Worm (Caenorhabditis elegans): ENCODE data around the gene pqn-48.

Gene pqn-48

DNA sequence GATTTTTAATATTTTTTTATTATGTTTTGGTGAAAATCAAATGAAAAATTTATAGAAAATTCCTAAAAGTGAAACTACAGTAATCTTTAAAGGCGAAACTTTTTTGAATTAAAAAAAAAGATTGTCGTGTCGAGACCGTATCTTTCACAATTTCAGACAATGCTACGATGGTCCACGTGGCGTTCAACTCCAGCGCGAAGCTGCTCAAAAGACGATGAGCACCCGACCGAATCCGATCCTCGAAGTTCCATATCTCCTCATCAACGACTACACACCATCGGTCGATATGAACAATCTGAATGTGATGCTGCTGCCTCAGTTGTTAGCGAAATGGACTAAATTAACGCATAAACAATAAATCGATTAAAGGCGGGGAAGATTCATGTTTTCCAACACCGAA lies 4.0 kb downstream of the pqn-48 start (continued):
- peak; percentile 85 for TF ChIP-seq athp-1 (tag; optimal IDR thresholded peaks at IDR 0.05)
- no peak for TF ChIP-seq bed-1 (GFP tag; IDR thresholded peaks at IDR 0.05)
- peak; percentile 36 for TF ChIP-seq F33H1.4 (GFP tag; IDR thresholded peaks at IDR 0.05)
- no peak for TF ChIP-seq unc-62 (GFP tag; optimal IDR thresholded peaks at IDR 0.05)
- TF ChIP-seq hsf-1 (GFP tag; IDR thresholded peaks at IDR 0.05): peak; percentile 58; the same call in 1 of the 2 replicates
- TF ChIP-seq akir-1 (GFP tag; optimal IDR thresholded peaks at IDR 0.05): no peak
- TF ChIP-seq him-1 (tag; optimal IDR thresholded peaks at IDR 0.05): no peak
- TF ChIP-seq B0035.1 (tag; optimal IDR thresholded peaks at IDR 0.05): no peak
- TF ChIP-seq dox-1 (GFP tag; IDR thresholded peaks at IDR 0.05): no peak
- TF ChIP-seq bed-2 (GFP tag; IDR thresholded peaks at IDR 0.05): no peak
- TF ChIP-seq aptf-2 (GFP tag; conservative IDR thresholded peaks at IDR 0.05): no peak
- TF ChIP-seq F57C9.4 (tag; optimal IDR thresholded peaks at IDR 0.05): no peak
- no peak for TF ChIP-seq somi-1 (GFP tag; optimal IDR thresholded peaks at IDR 0.05)
- TF ChIP-seq dpl-1 (GFP tag; optimal IDR thresholded peaks at IDR 0.05): no peak
- TF ChIP-seq lin-40 (tag; optimal IDR thresholded peaks at IDR 0.05): no peak
- TF ChIP-seq mes-4 (tag; optimal IDR thresholded peaks at IDR 0.05): no peak
- no peak for TF ChIP-seq Y67H2A.10 (GFP tag; conservative IDR thresholded peaks at IDR 0.05)
- TF ChIP-seq ccch-3 (GFP tag; optimal IDR thresholded peaks at IDR 0.05): no peak
- peak; percentile 32 for TF ChIP-seq F52B5.7 (tag; optimal IDR thresholded peaks at IDR 0.05)
- no peak for TF ChIP-seq B0019.2 (GFP tag; conservative IDR thresholded peaks at IDR 0.05)
- peak; percentile 21 for TF ChIP-seq lin-54 (GFP tag; optimal IDR thresholded peaks at IDR 0.05)
- TF ChIP-seq egrh-3 (GFP tag; IDR thresholded peaks at IDR 0.05): no peak
- 0 out of 2 replicates have a peak, but pooled peaks have one; percentile 74 for TF ChIP-seq Y53G8AR.9 (GFP tag; conservative IDR thresholded peaks at IDR 0.05)
- TF ChIP-seq lin-35 (GFP tag; optimal IDR thresholded peaks at IDR 0.05): no peak
- peak; percentile 38 for TF ChIP-seq tlf-1 (GFP tag; optimal IDR thresholded peaks at IDR 0.05)
- TF ChIP-seq unc-130 (GFP tag; optimal IDR thresholded peaks at IDR 0.05): peak; percentile 10
- TF ChIP-seq snpc-4 (GFP tag; optimal IDR thresholded peaks at IDR 0.05): no peak
- no peak for TF ChIP-seq snpc-4 (tag; optimal IDR thresholded peaks at IDR 0.05)
- no peak for TF ChIP-seq gei-17 (GFP tag; optimal IDR thresholded peaks at IDR 0.05)
- no peak for TF ChIP-seq hlh-12 (tag; optimal IDR thresholded peaks at IDR 0.05)
- TF ChIP-seq ekl-4 (GFP tag; IDR thresholded peaks at IDR 0.05): peak; percentile 79
- no peak for TF ChIP-seq fkh-3 (tag; optimal IDR thresholded peaks at IDR 0.05)
- TF ChIP-seq ceh-100 (GFP tag; IDR thresholded peaks at IDR 0.05): 0 out of 2 replicates have a peak, but pooled peaks have one; percentile 13
- TF ChIP-seq Y79H2A.3 (GFP tag; conservative IDR thresholded peaks at IDR 0.05): peak; percentile 90
- TF ChIP-seq madf-10 (tag; optimal IDR thresholded peaks at IDR 0.05): no peak
- no peak for TF ChIP-seq egl-18 (GFP tag; IDR thresholded peaks at IDR 0.05)
- TF ChIP-seq sdz-38 (tag; optimal IDR thresholded peaks at IDR 0.05): no peak
- no peak for TF ChIP-seq ceh-27 (GFP tag; optimal IDR thresholded peaks at IDR 0.05)
- peak; percentile 86; the same call in 1 of the 2 replicates for TF ChIP-seq aptf-3 (GFP tag; IDR thresholded peaks at IDR 0.05)
- no peak for TF ChIP-seq attf-3 (GFP tag; conservative IDR thresholded peaks at IDR 0.05)
- no peak; the same call in 1 of the 2 replicates for TF ChIP-seq mcd-1 (GFP tag; IDR thresholded peaks at IDR 0.05)
- TF ChIP-seq B0261.1 (tag; optimal IDR thresholded peaks at IDR 0.05): no peak
- no peak for TF ChIP-seq egl-44 (GFP tag; IDR thresholded peaks at IDR 0.05)
- TF ChIP-seq D2030.7 (GFP tag; IDR thresholded peaks at IDR 0.05): no peak
- TF ChIP-seq hrde-1 (tag; optimal IDR thresholded peaks at IDR 0.05; ENCODE audit: borderline replicate concordance): peak; percentile 69
- no peak for TF ChIP-seq ets-4 (GFP tag; optimal IDR thresholded peaks at IDR 0.05)
- no peak for TF ChIP-seq nfya-1 (tag; optimal IDR thresholded peaks at IDR 0.05; ENCODE audit: borderline replicate concordance, insufficient read depth)
- TF ChIP-seq B0336.3 (GFP tag; IDR thresholded peaks at IDR 0.05): peak; percentile 90
- peak; percentile 47 for TF ChIP-seq tbp1 (GFP tag; optimal IDR thresholded peaks at IDR 0.05)
- TF ChIP-seq pbrm-1 (GFP tag; IDR thresholded peaks at IDR 0.05): 0 out of 2 replicates have a peak, but pooled peaks have one; percentile 24
